Worm (Caenorhabditis elegans) whole organism, early embryonic: ENCODE results near the gene F14B8.6.

Source experiments
- B0310.2 ChIP-seq: sonication (generic microtip); optimal IDR thresholded peaks from 2 replicates; lab custom pipeline; 2016; ENCODE audit warnings: mild to moderate bottlenecking, missing genetic modification characterization, missing compliant biosample characterization
- F13C5.2 ChIP-seq: sonication (generic microtip); optimal IDR thresholded peaks from 2 replicates; lab custom pipeline; 2017; ENCODE audit warnings: mild to moderate bottlenecking, missing genetic modification characterization, inconsistent platforms, missing compliant biosample characterization
- aly-1 ChIP-seq: sonication (generic microtip); optimal IDR thresholded peaks from 2 replicates; lab custom pipeline; 2016; ENCODE audit warnings: missing genetic modification characterization, missing compliant biosample characterization
- ama-1 ChIP-seq: fragments of 150-350 bp; optimal IDR thresholded peaks from 2 replicates; lab custom pipeline; 2014
- ceh-13 ChIP-seq: fragments of 200-800 bp; sonication (Bioruptor generic); optimal IDR thresholded peaks from 2 replicates; lab custom pipeline; 2018; ENCODE audit warnings: mild to moderate bottlenecking, missing genetic modification characterization, missing compliant biosample characterization
- ceh-36 ChIP-seq: sonication (generic microtip); optimal IDR thresholded peaks from 2 replicates; lab custom pipeline; 2016; ENCODE audit warnings: missing genetic modification characterization, inconsistent platforms, missing compliant biosample characterization
- ets-7 ChIP-seq: sonication (generic microtip); optimal IDR thresholded peaks from 2 replicates; lab custom pipeline; 2016; ENCODE audit warnings: missing genotype, missing genetic modification characterization, missing compliant biosample characterization
- flt-1 ChIP-seq: fragments of 200-800 bp; sonication (Bioruptor generic); IDR thresholded peaks from 2 replicates; pipeline ENCODE4 v1.3.6; 2022; ENCODE audit warnings: missing genetic modification characterization, missing compliant biosample characterization
- hmbx-1 ChIP-seq: sonication (generic microtip); optimal IDR thresholded peaks from 2 replicates; lab custom pipeline; 2016; ENCODE audit warnings: mild to moderate bottlenecking, missing genetic modification characterization, missing compliant biosample characterization
- hmg-4 ChIP-seq: fragments of 200-800 bp; sonication (Bioruptor generic); optimal IDR thresholded peaks from 2 replicates; lab custom pipeline; 2018; ENCODE audit warnings: mild to moderate bottlenecking, missing genetic modification characterization, missing compliant biosample characterization
- hnd-1 ChIP-seq: sonication (generic microtip); optimal IDR thresholded peaks from 2 replicates; lab custom pipeline; 2016; ENCODE audit warnings: missing genetic modification characterization, missing compliant biosample characterization
- pes-1 ChIP-seq: fragments of 200-800 bp; sonication (Bioruptor generic); IDR thresholded peaks from 2 replicates; pipeline ENCODE4 v1.3.6; 2022; ENCODE audit warnings: missing genetic modification reagents, missing genetic modification characterization, missing compliant biosample characterization
- scrt-1 ChIP-seq: fragments of 200-800 bp; sonication (Bioruptor generic); IDR thresholded peaks from 2 replicates; pipeline ENCODE4 v1.3.6; 2022; ENCODE audit warnings: missing genetic modification characterization, missing compliant biosample characterization
- sea-1 ChIP-seq: fragments of 200-800 bp; sonication (Bioruptor generic); conservative IDR thresholded peaks from 2 replicates; pipeline ENCODE4 v1.3.6; 2022; ENCODE audit warnings: missing genetic modification characterization, missing compliant biosample characterization
- tbx-11 ChIP-seq: fragments of 200-800 bp; sonication (Bioruptor generic); IDR thresholded peaks from 2 replicates; pipeline ENCODE4 v1.3.6; 2022; ENCODE audit warnings: missing genetic modification characterization, missing compliant biosample characterization
- tbx-37 ChIP-seq: fragments of 200-800 bp; sonication (Bioruptor generic); conservative IDR thresholded peaks from 2 replicates; pipeline ENCODE4 v1.3.6; 2022; ENCODE audit warnings: missing genetic modification reagents, missing genetic modification characterization, missing compliant biosample characterization
- tra-4 ChIP-seq: sonication (generic microtip); optimal IDR thresholded peaks from 2 replicates; lab custom pipeline; 2017; ENCODE audit warnings: missing genetic modification characterization, missing compliant biosample characterization

F14B8.6 gene

DNA sequence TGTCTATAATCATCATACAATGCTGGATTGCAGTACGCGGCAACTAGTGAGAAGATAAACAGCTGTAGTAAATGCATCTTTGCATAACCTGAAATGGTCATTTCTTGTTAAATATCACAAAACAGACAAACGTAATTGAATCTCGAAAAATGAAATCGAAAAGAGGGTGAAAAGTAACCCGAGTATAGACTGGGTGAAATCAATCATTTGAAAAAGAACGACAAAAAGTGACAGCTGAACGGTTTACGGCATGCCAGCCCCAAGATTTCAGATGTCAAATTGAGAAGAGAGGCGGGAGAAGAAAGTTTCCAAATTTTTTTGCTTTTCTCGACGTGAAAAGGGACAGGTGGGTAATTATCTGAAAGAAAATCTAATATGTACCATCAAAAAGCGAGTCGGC, 32.4 kb downstream of the F14B8.6 start, which contains the start of gene F14B8.4:
Gene F14B8.4 (minus strand): TSS at position 101 of the 400 bp plus-strand sequence.
- no peak for TF ChIP-seq ceh-36 (tag; lab: Kevin White, UChicago)
- no peak for TF ChIP-seq B0310.2
- TF ChIP-seq hnd-1 = no peak
- TF ChIP-seq ceh-13 (GFP tag; lab: Kevin White, UChicago) = no peak
- TF ChIP-seq flt-1 = no peak
- no peak for TF ChIP-seq aly-1 (tag; lab: Kevin White, UChicago)
- TF ChIP-seq pes-1 (GFP tag; lab: Robert Waterston, UW) = no peak
- no peak for TF ChIP-seq F13C5.2 (tag; lab: Kevin White, UChicago)
- no peak for TF ChIP-seq tbx-37 (GFP tag; lab: Robert Waterston, UW)
- TF ChIP-seq tbx-11 (GFP tag; lab: Robert Waterston, UW) = no peak
- no peak for TF ChIP-seq hmg-4 (GFP tag; lab: Kevin White, UChicago)

DNA sequence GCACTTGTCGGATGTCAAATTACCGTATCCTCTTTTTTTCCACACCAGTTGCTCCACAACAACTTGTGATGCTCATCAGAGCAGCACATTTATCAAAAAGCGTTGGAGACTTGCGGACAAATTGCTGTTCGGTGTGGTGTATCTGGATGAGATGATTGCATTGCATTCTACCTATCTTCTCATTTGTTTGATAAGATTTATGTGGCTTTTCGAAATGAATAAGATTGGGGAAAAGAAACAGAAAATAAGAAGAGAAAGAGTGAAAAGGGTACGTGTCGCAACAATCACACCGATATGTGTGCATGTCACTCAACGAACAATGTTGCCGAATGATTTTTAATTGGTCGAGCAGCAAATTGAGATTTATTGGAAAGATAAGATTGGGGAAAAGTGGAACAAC, 38.1 kb downstream of the F14B8.6 start:
- TF ChIP-seq tra-4 (tag; lab: Kevin White, UChicago) (no peak), ceh-13 (GFP tag; lab: Kevin White, UChicago) (no peak), B0310.2 (no peak), ceh-36 (tag; lab: Kevin White, UChicago) (no peak), tbx-37 (GFP tag; lab: Robert Waterston, UW) (no peak), flt-1 (no peak), ets-7 (no peak), tbx-11 (GFP tag; lab: Robert Waterston, UW) (no peak), scrt-1 (GFP tag; lab: Robert Waterston, UW) (no peak)

DNA sequence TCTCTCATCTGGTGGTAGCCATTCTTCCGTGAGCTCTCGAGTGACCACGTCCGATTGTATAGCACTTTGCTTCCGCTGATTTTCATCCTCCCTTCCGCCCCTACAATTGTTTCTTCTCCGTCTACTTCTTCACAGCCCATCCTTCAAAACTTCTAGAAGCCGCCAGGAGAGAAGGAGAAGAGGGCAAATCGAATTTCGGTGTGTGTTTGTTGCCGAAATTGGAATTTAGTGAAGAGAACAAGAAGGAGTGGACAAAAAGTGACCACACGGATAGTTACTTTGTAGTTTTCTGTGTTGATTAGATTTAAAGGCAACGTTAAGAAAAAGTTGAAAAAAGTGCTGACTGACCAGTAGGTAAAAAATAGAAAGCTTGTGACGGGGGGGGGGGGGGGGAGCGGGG, 39.2 kb downstream of the F14B8.6 start:
- no peak for TF ChIP-seq hmbx-1 (tag; lab: Kevin White, UChicago)
- no peak for TF ChIP-seq F13C5.2 (tag; lab: Kevin White, UChicago)
- TF ChIP-seq tra-4 (tag; lab: Kevin White, UChicago) = no peak
- no peak for TF ChIP-seq tbx-11 (GFP tag; lab: Robert Waterston, UW)
- TF ChIP-seq ama-1 (lab: Kevin White, UChicago) = no peak
- TF ChIP-seq tbx-37 (GFP tag; lab: Robert Waterston, UW) = no peak
- no peak for TF ChIP-seq flt-1
- no peak for TF ChIP-seq sea-1 (GFP tag; lab: Robert Waterston, UW)
- TF ChIP-seq ceh-13 (GFP tag; lab: Kevin White, UChicago) = no peak
- TF ChIP-seq ceh-36 (tag; lab: Kevin White, UChicago) = no peak
- TF ChIP-seq B0310.2 = no peak
- no peak for TF ChIP-seq hmg-4 (GFP tag; lab: Kevin White, UChicago)
- TF ChIP-seq aly-1 (tag; lab: Kevin White, UChicago) = no peak
- TF ChIP-seq ets-7 = no peak
- no peak for TF ChIP-seq pes-1 (GFP tag; lab: Robert Waterston, UW)
- TF ChIP-seq hnd-1 = no peak

DNA sequence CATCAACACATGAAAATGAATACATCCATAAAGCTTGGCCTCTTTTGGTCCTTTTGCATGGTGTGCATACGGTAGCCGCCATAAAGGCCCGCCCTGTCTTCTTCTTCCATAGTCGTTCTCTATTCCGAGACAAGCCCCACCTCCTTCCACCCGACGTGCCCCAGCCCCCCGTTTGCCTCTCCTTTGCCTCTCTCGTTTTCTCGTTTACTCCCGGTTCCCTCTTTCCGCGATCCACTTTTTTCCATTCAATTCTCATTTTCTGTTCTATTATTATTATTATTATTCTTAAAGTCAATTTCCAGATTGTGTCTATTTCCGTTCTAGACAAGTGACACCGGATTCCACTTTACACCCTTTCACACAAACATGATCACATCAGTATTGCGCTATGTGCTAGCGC, 42.9 kb downstream of the F14B8.6 start, which contains the start of gene unc-6:
Gene unc-6 (plus strand): TSS at position 301 of the 400 bp plus-strand sequence.
- TF ChIP-seq ets-7 (no peak), hmbx-1 (tag; lab: Kevin White, UChicago) (no peak), pes-1 (GFP tag; lab: Robert Waterston, UW) (no peak), sea-1 (GFP tag; lab: Robert Waterston, UW) (no peak), aly-1 (tag; lab: Kevin White, UChicago) (no peak), hmg-4 (GFP tag; lab: Kevin White, UChicago) (no peak), flt-1 (no peak), ceh-36 (tag; lab: Kevin White, UChicago) (no peak), B0310.2 (no peak), F13C5.2 (tag; lab: Kevin White, UChicago) (no peak), tbx-37 (GFP tag; lab: Robert Waterston, UW) (no peak), tbx-11 (GFP tag; lab: Robert Waterston, UW) (no peak), hnd-1 (no peak), tra-4 (tag; lab: Kevin White, UChicago) (no peak), scrt-1 (GFP tag; lab: Robert Waterston, UW) (no peak), ceh-13 (GFP tag; lab: Kevin White, UChicago) (no peak), ama-1 (lab: Kevin White, UChicago) (no peak)

DNA sequence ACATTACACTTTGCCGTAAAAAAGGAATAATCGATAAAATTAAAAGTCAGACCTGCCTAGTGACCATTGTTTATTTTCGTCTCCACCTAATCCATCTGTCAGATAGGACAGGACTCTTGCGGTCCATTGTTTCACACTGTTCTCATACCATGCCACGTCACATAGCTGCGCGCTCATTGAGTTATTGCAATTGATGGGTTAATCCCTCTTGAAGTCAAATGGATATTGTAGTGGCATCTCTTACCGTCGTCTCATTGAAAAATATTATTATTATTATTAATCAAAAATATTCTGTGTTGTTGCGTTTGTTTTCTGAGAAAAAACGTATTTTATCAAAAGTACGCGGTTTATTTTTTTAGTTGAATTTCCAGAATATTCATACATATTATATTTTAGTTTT, 44.0 kb downstream of the F14B8.6 start:
- TF ChIP-seq ets-7 = no peak
- no peak for TF ChIP-seq pes-1 (GFP tag; lab: Robert Waterston, UW)
- TF ChIP-seq hmbx-1 (tag; lab: Kevin White, UChicago) = no peak
- no peak for TF ChIP-seq ceh-13 (GFP tag; lab: Kevin White, UChicago)
- no peak for TF ChIP-seq tbx-37 (GFP tag; lab: Robert Waterston, UW)

DNA sequence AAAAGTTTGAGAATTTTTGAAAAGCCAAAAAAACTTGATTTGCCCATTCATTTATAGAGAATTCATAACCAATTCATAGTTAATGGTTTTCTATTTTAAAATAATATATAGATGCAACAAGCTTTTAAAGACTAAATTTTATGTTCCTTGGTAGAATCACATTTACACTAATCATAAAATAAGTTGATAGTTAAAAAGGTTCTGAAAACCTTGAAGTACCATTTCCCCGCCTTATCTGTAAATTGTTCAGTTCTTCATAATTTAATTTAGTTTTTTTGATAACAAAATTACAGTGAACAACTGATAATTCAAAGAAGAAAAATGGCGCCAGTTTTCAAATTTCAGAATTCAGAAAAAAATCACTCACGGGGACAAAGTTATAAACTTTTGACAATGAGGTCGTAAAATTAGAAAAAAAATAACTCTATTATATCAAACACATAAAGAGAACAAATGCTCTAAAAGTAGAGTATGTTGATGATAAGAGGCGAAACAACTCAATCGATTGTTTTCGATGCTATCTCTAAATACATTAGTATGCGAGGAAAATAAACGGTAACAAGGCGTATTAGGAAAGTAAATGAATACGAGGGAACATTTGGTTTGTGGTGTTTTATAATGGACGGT, 46.9 kb downstream of the F14B8.6 start, which contains the start of gene F41C6.7:
Gene F41C6.7 (minus strand): TSS at position 51 of the 627 bp plus-strand sequence.
- no peak for TF ChIP-seq ama-1 (lab: Kevin White, UChicago)
- TF ChIP-seq hnd-1 = no peak
- TF ChIP-seq ceh-36 (tag; lab: Kevin White, UChicago) = no peak
- no peak for TF ChIP-seq B0310.2
- no peak for TF ChIP-seq tbx-11 (GFP tag; lab: Robert Waterston, UW)
- no peak for TF ChIP-seq sea-1 (GFP tag; lab: Robert Waterston, UW)
- no peak for TF ChIP-seq scrt-1 (GFP tag; lab: Robert Waterston, UW)
- no peak for TF ChIP-seq hmbx-1 (tag; lab: Kevin White, UChicago)
- no peak for TF ChIP-seq tbx-37 (GFP tag; lab: Robert Waterston, UW)

DNA sequence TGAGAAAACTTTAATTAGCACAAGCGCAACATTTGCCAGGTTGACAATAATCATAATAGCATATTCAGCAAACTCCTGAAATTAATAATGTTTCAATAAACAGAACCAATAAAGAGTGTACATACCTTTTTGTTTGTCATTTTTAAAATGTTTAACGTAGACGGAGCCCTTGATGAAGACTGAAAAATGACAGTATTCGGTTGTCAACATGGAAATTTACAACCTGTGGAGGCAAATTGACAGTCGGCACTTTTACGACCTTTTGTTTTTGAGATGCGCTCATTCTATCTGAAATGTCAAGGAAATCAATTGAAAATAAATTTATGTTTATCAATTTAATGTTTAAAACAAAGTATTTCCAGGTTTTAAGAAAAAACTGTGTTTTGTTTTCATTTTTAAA, 47.8 kb downstream of the F14B8.6 start:
- no peak for TF ChIP-seq F13C5.2 (tag; lab: Kevin White, UChicago)
- no peak for TF ChIP-seq tra-4 (tag; lab: Kevin White, UChicago)
- no peak for TF ChIP-seq tbx-11 (GFP tag; lab: Robert Waterston, UW)
- no peak for TF ChIP-seq scrt-1 (GFP tag; lab: Robert Waterston, UW)
- TF ChIP-seq pes-1 (GFP tag; lab: Robert Waterston, UW) = no peak
- no peak for TF ChIP-seq B0310.2
- TF ChIP-seq hmg-4 (GFP tag; lab: Kevin White, UChicago) = no peak
- TF ChIP-seq hmbx-1 (tag; lab: Kevin White, UChicago) = no peak
- TF ChIP-seq ets-7 = no peak
- TF ChIP-seq ceh-13 (GFP tag; lab: Kevin White, UChicago) = no peak
- TF ChIP-seq ama-1 (lab: Kevin White, UChicago) = no peak
- no peak for TF ChIP-seq flt-1
- TF ChIP-seq sea-1 (GFP tag; lab: Robert Waterston, UW) = no peak
- TF ChIP-seq tbx-37 (GFP tag; lab: Robert Waterston, UW) = no peak
- TF ChIP-seq hnd-1 = no peak
- TF ChIP-seq aly-1 (tag; lab: Kevin White, UChicago) = no peak
- TF ChIP-seq ceh-36 (tag; lab: Kevin White, UChicago) = no peak
